Worm (Caenorhabditis elegans) whole organism, early embryonic: Measurements from ENCODE around the gene C15C8.4.

Experiments
- B0310.2 ChIP-seq: sonication (generic microtip); optimal IDR thresholded peaks from 2 replicates; lab custom pipeline; 2016; ENCODE audit warnings: mild to moderate bottlenecking, missing genetic modification characterization, missing compliant biosample characterization
- F13C5.2 ChIP-seq: sonication (generic microtip); optimal IDR thresholded peaks from 2 replicates; lab custom pipeline; 2017; ENCODE audit warnings: mild to moderate bottlenecking, missing genetic modification characterization, inconsistent platforms, missing compliant biosample characterization
- aly-1 ChIP-seq: sonication (generic microtip); optimal IDR thresholded peaks from 2 replicates; lab custom pipeline; 2016; ENCODE audit warnings: missing genetic modification characterization, missing compliant biosample characterization
- ama-1 ChIP-seq: fragments of 150-350 bp; optimal IDR thresholded peaks from 2 replicates; lab custom pipeline; 2014
- ceh-13 ChIP-seq: fragments of 200-800 bp; sonication (Bioruptor generic); optimal IDR thresholded peaks from 2 replicates; lab custom pipeline; 2018; ENCODE audit warnings: mild to moderate bottlenecking, missing genetic modification characterization, missing compliant biosample characterization
- ceh-36 ChIP-seq: sonication (generic microtip); optimal IDR thresholded peaks from 2 replicates; lab custom pipeline; 2016; ENCODE audit warnings: missing genetic modification characterization, inconsistent platforms, missing compliant biosample characterization
- ets-7 ChIP-seq: sonication (generic microtip); optimal IDR thresholded peaks from 2 replicates; lab custom pipeline; 2016; ENCODE audit warnings: missing genotype, missing genetic modification characterization, missing compliant biosample characterization
- flt-1 ChIP-seq: fragments of 200-800 bp; sonication (Bioruptor generic); IDR thresholded peaks from 2 replicates; pipeline ENCODE4 v1.3.6; 2022; ENCODE audit warnings: missing genetic modification characterization, missing compliant biosample characterization
- hmbx-1 ChIP-seq: sonication (generic microtip); optimal IDR thresholded peaks from 2 replicates; lab custom pipeline; 2016; ENCODE audit warnings: mild to moderate bottlenecking, missing genetic modification characterization, missing compliant biosample characterization
- hmg-4 ChIP-seq: fragments of 200-800 bp; sonication (Bioruptor generic); optimal IDR thresholded peaks from 2 replicates; lab custom pipeline; 2018; ENCODE audit warnings: mild to moderate bottlenecking, missing genetic modification characterization, missing compliant biosample characterization
- hnd-1 ChIP-seq: sonication (generic microtip); optimal IDR thresholded peaks from 2 replicates; lab custom pipeline; 2016; ENCODE audit warnings: missing genetic modification characterization, missing compliant biosample characterization
- pes-1 ChIP-seq: fragments of 200-800 bp; sonication (Bioruptor generic); IDR thresholded peaks from 2 replicates; pipeline ENCODE4 v1.3.6; 2022; ENCODE audit warnings: missing genetic modification reagents, missing genetic modification characterization, missing compliant biosample characterization
- scrt-1 ChIP-seq: fragments of 200-800 bp; sonication (Bioruptor generic); IDR thresholded peaks from 2 replicates; pipeline ENCODE4 v1.3.6; 2022; ENCODE audit warnings: missing genetic modification characterization, missing compliant biosample characterization
- sea-1 ChIP-seq: fragments of 200-800 bp; sonication (Bioruptor generic); conservative IDR thresholded peaks from 2 replicates; pipeline ENCODE4 v1.3.6; 2022; ENCODE audit warnings: missing genetic modification characterization, missing compliant biosample characterization
- tbx-11 ChIP-seq: fragments of 200-800 bp; sonication (Bioruptor generic); IDR thresholded peaks from 2 replicates; pipeline ENCODE4 v1.3.6; 2022; ENCODE audit warnings: missing genetic modification characterization, missing compliant biosample characterization
- tbx-37 ChIP-seq: fragments of 200-800 bp; sonication (Bioruptor generic); conservative IDR thresholded peaks from 2 replicates; pipeline ENCODE4 v1.3.6; 2022; ENCODE audit warnings: missing genetic modification reagents, missing genetic modification characterization, missing compliant biosample characterization
- tra-4 ChIP-seq: sonication (generic microtip); optimal IDR thresholded peaks from 2 replicates; lab custom pipeline; 2017; ENCODE audit warnings: missing genetic modification characterization, missing compliant biosample characterization

C15C8.4 gene

DNA sequence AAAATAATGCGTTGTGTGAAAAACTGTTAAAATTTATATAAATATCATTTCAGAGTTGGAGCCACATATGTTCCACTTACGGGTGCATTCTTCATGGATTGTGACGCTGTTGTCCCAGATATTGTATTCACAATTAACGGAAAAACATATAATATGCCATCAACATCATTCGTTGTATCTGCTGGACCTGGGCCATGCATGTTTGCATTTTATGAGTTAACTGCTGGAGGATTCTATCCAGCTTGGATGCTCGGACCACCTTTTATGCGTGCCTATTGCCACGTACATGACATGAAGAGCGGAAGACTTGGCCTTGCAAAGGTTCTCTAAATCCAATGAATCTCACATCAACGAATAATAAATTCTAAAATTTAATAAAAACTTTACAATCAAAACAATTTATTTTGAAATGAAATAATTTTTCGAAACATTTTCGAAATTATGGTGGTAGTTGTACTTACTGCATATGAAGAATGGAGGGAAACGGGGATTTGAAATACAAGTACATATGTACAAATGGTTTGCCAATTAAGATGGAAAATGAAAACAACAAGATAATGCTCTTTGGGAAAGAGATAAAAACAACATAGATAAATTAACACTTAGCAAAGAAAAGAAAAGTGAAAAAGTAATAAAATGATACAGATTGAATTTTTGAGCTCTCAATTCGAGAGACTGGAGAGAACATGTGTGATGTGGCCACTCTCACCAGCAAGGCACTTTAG, 3.3 kb downstream of the C15C8.4 start:
- TF ChIP-seq tbx-11 (no peak), ceh-13 (no peak), scrt-1 (GFP tag; lab: Robert Waterston, UW) (no peak), hnd-1 (tag; lab: Kevin White, UChicago) (no peak), tbx-37 (no peak), hmbx-1 (tag; lab: Kevin White, UChicago) (no peak), aly-1 (tag; lab: Kevin White, UChicago) (no peak), pes-1 (GFP tag; lab: Robert Waterston, UW) (no peak), hmg-4 (GFP tag; lab: Kevin White, UChicago) (no peak), sea-1 (GFP tag; lab: Robert Waterston, UW) (no peak), F13C5.2 (tag; lab: Kevin White, UChicago) (no peak), ets-7 (tag; lab: Kevin White, UChicago) (no peak), ama-1 (lab: Kevin White, UChicago) (no peak), ceh-36 (tag; lab: Kevin White, UChicago) (no peak), flt-1 (GFP tag; lab: Robert Waterston, UW) (no peak), tra-4 (no peak), B0310.2 (tag; lab: Kevin White, UChicago) (no peak)

DNA sequence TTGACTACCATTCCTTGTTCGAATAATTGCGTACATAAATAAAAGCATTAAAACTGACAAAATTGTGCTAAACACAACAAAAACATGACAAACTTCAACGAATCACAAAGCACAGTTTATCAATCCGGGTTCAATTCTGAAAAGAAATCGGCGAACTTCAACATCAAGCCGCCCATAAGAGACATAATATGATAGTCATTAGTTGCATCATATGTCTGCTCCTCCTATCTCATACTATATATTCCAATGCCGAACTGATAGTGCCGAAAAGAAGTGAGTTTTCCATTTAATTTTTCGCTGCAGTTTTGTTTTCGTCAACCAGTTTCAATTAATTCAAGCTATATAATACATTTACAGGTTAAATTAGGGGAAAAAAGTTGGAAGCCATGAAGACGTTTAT, 5.6 kb downstream of the C15C8.4 start, which contains the start of gene hrg-7:
Gene hrg-7, plus strand, starts transcription at position 358 of the 400 bp plus-strand sequence.
- TF ChIP-seq sea-1 (GFP tag; lab: Robert Waterston, UW) (no peak), hmbx-1 (tag; lab: Kevin White, UChicago) (no peak), scrt-1 (GFP tag; lab: Robert Waterston, UW) (no peak), ets-7 (tag; lab: Kevin White, UChicago) (no peak), hmg-4 (GFP tag; lab: Kevin White, UChicago) (no peak), ceh-13 (no peak), tra-4 (no peak), tbx-11 (no peak), ceh-36 (tag; lab: Kevin White, UChicago) (no peak), pes-1 (GFP tag; lab: Robert Waterston, UW) (no peak), ama-1 (lab: Kevin White, UChicago) (no peak), flt-1 (GFP tag; lab: Robert Waterston, UW) (no peak), F13C5.2 (tag; lab: Kevin White, UChicago) (no peak)

DNA sequence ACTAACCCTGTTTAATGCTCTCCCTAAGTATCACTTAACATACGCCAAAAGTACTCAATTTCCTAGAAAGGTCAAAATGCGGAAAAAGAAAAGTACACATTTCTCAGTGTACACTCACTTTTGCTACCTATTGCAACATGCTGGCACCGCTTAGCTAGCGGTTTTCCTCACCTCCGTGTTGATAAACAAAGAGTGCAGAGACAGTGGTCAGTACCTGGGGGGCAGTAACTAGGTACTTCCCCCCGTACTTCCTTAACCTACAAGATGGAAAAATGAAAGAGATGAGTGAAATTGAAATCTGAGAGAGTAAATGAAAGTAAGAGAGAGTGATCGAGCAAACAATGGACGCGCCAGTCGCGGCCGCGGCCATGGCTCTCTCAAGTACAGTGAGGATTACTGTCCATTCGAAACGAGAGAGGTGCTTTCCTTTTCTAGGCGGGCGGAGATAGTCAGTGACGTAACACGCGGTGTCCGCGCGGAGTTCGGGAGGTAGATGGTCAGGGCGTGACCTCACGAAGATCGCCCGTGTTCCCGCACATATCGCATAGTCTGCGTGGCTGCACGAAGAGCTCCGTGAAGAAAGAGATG, 11.0 kb downstream of the C15C8.4 start, which contains the start of gene cky-1:
Gene cky-1, plus strand, starts transcription at position 538 of the 588 bp plus-strand sequence.
- TF ChIP-seq pes-1 (GFP tag; lab: Robert Waterston, UW) (no peak), tra-4 (no peak), tbx-11 (no peak), ets-7 (tag; lab: Kevin White, UChicago) (no peak), tbx-37 (no peak), hmbx-1 (tag; lab: Kevin White, UChicago) (no peak), hmg-4 (GFP tag; lab: Kevin White, UChicago) (no peak), aly-1 (tag; lab: Kevin White, UChicago) (no peak), scrt-1 (GFP tag; lab: Robert Waterston, UW) (no peak), sea-1 (GFP tag; lab: Robert Waterston, UW) (no peak)

DNA sequence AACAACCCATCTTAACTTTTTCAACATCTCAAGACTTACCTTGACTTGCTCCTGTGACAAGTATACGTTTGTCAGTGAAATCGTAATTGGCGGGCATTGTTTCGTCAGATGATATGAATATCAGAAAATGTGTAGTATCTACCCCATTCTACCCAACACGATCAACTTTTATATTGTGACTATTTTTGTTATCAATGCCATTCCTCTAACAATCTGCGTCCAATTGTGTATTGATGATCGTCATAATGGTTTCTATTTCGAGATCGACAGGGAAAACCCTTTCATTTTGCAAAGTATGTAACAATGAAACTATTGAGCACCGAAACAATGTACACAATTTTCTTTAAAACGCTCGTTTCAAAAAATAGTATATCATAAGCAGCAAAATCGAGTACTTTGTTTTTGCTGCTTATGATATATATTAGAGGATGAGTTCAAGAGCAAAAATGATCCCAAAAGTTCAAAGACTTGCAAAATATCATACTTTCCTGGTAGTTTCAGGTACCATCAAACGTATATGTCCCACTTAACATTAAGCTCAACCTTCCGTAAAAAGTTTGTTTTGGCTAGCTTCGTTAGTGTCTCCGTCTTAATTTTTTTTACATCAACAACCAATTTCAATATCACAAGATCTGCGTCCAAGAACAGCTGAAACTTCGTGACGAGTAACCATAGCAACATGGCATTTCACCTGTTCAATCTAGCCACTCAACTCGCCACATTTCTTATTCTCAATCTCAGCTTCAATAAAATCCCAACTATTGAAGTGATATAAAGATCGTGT, 13.6 kb downstream of the C15C8.4 start, which contains the start of the genes dhs-21 and xbx-9:
Gene dhs-21, minus strand, starts transcription at position 181 of the 784 bp plus-strand sequence.
Gene xbx-9, plus strand, starts transcription at position 734 of the 784 bp plus-strand sequence.
- TF ChIP-seq ama-1 (lab: Kevin White, UChicago) (no peak), tra-4 (no peak), aly-1 (tag; lab: Kevin White, UChicago) (no peak), scrt-1 (GFP tag; lab: Robert Waterston, UW) (no peak), hmbx-1 (tag; lab: Kevin White, UChicago) (no peak), F13C5.2 (tag; lab: Kevin White, UChicago) (no peak), ets-7 (tag; lab: Kevin White, UChicago) (no peak), B0310.2 (tag; lab: Kevin White, UChicago) (no peak), pes-1 (GFP tag; lab: Robert Waterston, UW) (no peak), sea-1 (GFP tag; lab: Robert Waterston, UW) (no peak), flt-1 (GFP tag; lab: Robert Waterston, UW) (no peak), hmg-4 (GFP tag; lab: Kevin White, UChicago) (no peak), ceh-36 (tag; lab: Kevin White, UChicago) (no peak), hnd-1 (tag; lab: Kevin White, UChicago) (no peak), ceh-13 (no peak)

DNA sequence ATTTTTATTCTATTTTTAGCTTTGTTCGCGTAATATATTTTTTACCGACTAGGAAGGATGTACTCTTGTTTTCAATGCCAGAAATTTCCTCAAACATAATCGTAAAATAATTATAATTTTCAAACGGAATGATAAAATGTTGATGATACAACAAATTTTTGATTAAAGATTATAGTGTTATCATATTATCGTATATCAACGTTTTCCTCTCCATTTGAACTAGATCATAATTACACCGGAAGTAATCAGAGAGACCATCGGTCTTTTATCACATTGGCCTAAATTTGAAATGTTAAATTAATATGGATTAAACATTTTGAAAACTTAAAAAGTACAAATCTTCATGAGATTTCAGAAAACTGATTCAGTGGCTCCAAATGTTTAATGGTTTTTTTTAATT, 14.5 kb downstream of the C15C8.4 start:
- TF ChIP-seq hnd-1 (tag; lab: Kevin White, UChicago) (no peak), flt-1 (GFP tag; lab: Robert Waterston, UW) (no peak), scrt-1 (GFP tag; lab: Robert Waterston, UW) (no peak), pes-1 (GFP tag; lab: Robert Waterston, UW) (no peak), ets-7 (tag; lab: Kevin White, UChicago) (no peak), tbx-37 (no peak)

DNA sequence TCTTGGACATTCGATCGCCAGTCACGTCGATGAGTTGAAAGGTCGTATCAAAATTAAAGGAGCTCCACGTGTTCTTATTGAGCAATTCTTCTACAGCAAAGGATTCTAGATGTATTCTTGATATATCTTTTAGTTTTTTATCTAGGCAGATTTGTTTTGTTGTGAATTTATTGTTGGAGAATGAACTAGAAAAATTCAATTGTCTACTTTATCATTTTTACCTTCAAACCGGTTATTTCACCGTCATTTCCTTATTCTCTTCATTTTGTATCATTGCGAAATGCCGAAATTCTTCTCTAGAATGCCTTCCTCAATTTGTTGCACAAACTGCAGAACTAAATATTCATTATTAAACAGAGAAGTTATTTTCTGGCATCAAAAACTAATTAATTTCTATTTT, 18.0 kb downstream of the C15C8.4 start, which contains the start of gene R11D1.10:
Gene R11D1.10, plus strand, starts transcription at position 301 of the 400 bp plus-strand sequence.
- TF ChIP-seq sea-1 (GFP tag; lab: Robert Waterston, UW) (no peak), hmbx-1 (tag; lab: Kevin White, UChicago) (no peak), ceh-13 (no peak), flt-1 (GFP tag; lab: Robert Waterston, UW) (no peak), hmg-4 (GFP tag; lab: Kevin White, UChicago) (no peak), pes-1 (GFP tag; lab: Robert Waterston, UW) (no peak), ama-1 (lab: Kevin White, UChicago) (no peak), ceh-36 (tag; lab: Kevin White, UChicago) (no peak), B0310.2 (tag; lab: Kevin White, UChicago) (no peak), aly-1 (tag; lab: Kevin White, UChicago) (no peak)
